Worm (Caenorhabditis elegans): ENCODE measurements around the gene BE10.5.

ce11 chrIII:12840204-12840603 lies 33.6 kb upstream of the BE10.5 start:
- TF ChIP-seq aly-2 (tag; optimal IDR thresholded peaks at IDR 0.05) (no peak), ztf-11 (tag; optimal IDR thresholded peaks at IDR 0.05) (no peak), ceh-82 (tag; optimal IDR thresholded peaks at IDR 0.05) (no peak), ama-1 (optimal IDR thresholded peaks at IDR 0.05) (no peak), nhr-23 (tag; optimal IDR thresholded peaks at IDR 0.05) (no peak), dmd-4 (tag; optimal IDR thresholded peaks at IDR 0.05) (no peak), ztf-1 (GFP tag; conservative IDR thresholded peaks at IDR 0.05) (no peak), mbf-1 (tag; optimal IDR thresholded peaks at IDR 0.05) (no peak), ztf-4 (tag; optimal IDR thresholded peaks at IDR 0.05) (no peak), nhr-12 (tag; optimal IDR thresholded peaks at IDR 0.05) (no peak), fos-1 (tag; optimal IDR thresholded peaks at IDR 0.05) (no peak), mdl-1 (tag; optimal IDR thresholded peaks at IDR 0.05) (no peak), elt-1 (tag; optimal IDR thresholded peaks at IDR 0.05) (no peak)

All from whole organism, L2 larva.